Fruit fly (Drosophila melanogaster): ENCODE data around the gene nSMase.

dm6 chr3L:3224740-3225719 is 6.1 kb downstream of the nSMase start, which contains the start of gene Larp4B:
- TF ChIP-seq Myc (optimal IDR thresholded peaks at IDR 0.05) (no peak), Mio (GFP tag; optimal IDR thresholded peaks at IDR 0.05) (no peak), rgr (GFP tag; optimal IDR thresholded peaks at IDR 0.05) (peak; percentile 36)
